Fruit fly (Drosophila melanogaster) whole organism, embryonic: Measurements from ENCODE around the gene CG9919.

Source experiments
- Atf-2 ChIP-seq: fragments of 200-800 bp; sonication (Bioruptor generic); optimal IDR thresholded peaks from 2 replicates; lab custom pipeline; 2016; ENCODE audit warnings: missing biosample characterization, missing genetic modification characterization
- CG10267 ChIP-seq: fragments of 200-800 bp; sonication (Bioruptor generic); optimal IDR thresholded peaks from 2 replicates; lab custom pipeline; 2018; ENCODE audit warnings: missing biosample characterization, mild to moderate bottlenecking, missing genetic modification characterization, moderate library complexity
- CG11504 ChIP-seq: fragments of 200-800 bp; sonication (Bioruptor generic); optimal IDR thresholded peaks from 3 replicates; lab custom pipeline; 2019; ENCODE audit warnings: missing biosample characterization, mild to moderate bottlenecking, missing genetic modification characterization, moderate library complexity
- CG12155 ChIP-seq: fragments of 200-800 bp; sonication (Bioruptor generic); optimal IDR thresholded peaks from 3 replicates; lab custom pipeline; 2016; ENCODE audit warnings: missing biosample characterization, missing genetic modification characterization
- CG12659 ChIP-seq: fragments of 200-800 bp; sonication (Bioruptor generic); optimal IDR thresholded peaks from 3 replicates; lab custom pipeline; 2017; ENCODE audit warnings: mild to moderate bottlenecking, missing biosample characterization, missing genetic modification reagents, missing genetic modification characterization
- CG13624 ChIP-seq: fragments of 200-800 bp; sonication (Bioruptor generic); optimal IDR thresholded peaks from 2 replicates; lab custom pipeline; 2016; ENCODE audit warnings: missing biosample characterization, missing genetic modification characterization
- CG17612 ChIP-seq: fragments of 200-800 bp; sonication (Bioruptor generic); IDR thresholded peaks from 2 replicates; pipeline ENCODE4 v1.3.6; 2022; ENCODE audit warnings: missing biosample characterization, missing genetic modification characterization
- CG18476 ChIP-seq: fragments of 200-800 bp; sonication (Bioruptor generic); optimal IDR thresholded peaks from 2 replicates; lab custom pipeline; 2016; ENCODE audit warnings: missing biosample characterization, mild to moderate bottlenecking, missing genetic modification characterization
- CG3163 ChIP-seq: fragments of 200-800 bp; sonication (Bioruptor generic); optimal IDR thresholded peaks from 3 replicates; lab custom pipeline; 2016; ENCODE audit warnings: missing biosample characterization, missing genetic modification characterization
- CG3838 ChIP-seq: fragments of 200-800 bp; sonication (Bioruptor generic); optimal IDR thresholded peaks from 3 replicates; lab custom pipeline; 2016; ENCODE audit warnings: missing biosample characterization, missing genetic modification characterization
- CG3995 ChIP-seq: fragments of 200-800 bp; sonication (Bioruptor generic); optimal IDR thresholded peaks from 3 replicates; lab custom pipeline; 2016; ENCODE audit warnings: missing biosample characterization, missing genetic modification characterization
- CG4360 ChIP-seq: fragments of 200-800 bp; sonication (Bioruptor generic); IDR thresholded peaks from 2 replicates; pipeline ENCODE4 v1.3.6; 2022; ENCODE audit warnings: missing biosample characterization, missing genetic modification characterization
- CG7987 ChIP-seq: fragments of 200-800 bp; sonication (Bioruptor generic); optimal IDR thresholded peaks from 2 replicates; lab custom pipeline; 2018; ENCODE audit warnings: missing biosample characterization, mild to moderate bottlenecking, missing genetic modification characterization, moderate library complexity
- CG8089 ChIP-seq: fragments of 200-800 bp; sonication (Bioruptor generic); optimal IDR thresholded peaks from 3 replicates; lab custom pipeline; 2016; ENCODE audit warnings: missing biosample characterization, missing genetic modification characterization
- CG8281 ChIP-seq: fragments of 200-800 bp; sonication (Bioruptor generic); optimal IDR thresholded peaks from 2 replicates; lab custom pipeline; 2018; ENCODE audit warnings: missing biosample characterization, mild to moderate bottlenecking, missing genetic modification characterization, moderate library complexity
- CG9817 ChIP-seq: fragments of 200-800 bp; sonication (Bioruptor generic); optimal IDR thresholded peaks from 2 replicates; lab custom pipeline; 2018; ENCODE audit warnings: missing biosample characterization, mild to moderate bottlenecking, missing genetic modification characterization, moderate library complexity
- CG9932 ChIP-seq: fragments of 200-800 bp; sonication (Bioruptor generic); IDR thresholded peaks from 2 replicates; pipeline ENCODE4 v1.3.6; 2022; ENCODE audit warnings: missing biosample characterization, missing genetic modification characterization
- CHES-1-like ChIP-seq: fragments of 200-800 bp; sonication (Bioruptor generic); optimal IDR thresholded peaks from 2 replicates; lab custom pipeline; 2016; ENCODE audit warnings: missing biosample characterization, missing genetic modification characterization
- CoRest ChIP-seq: fragments of 200-800 bp; sonication (Bioruptor generic); optimal IDR thresholded peaks from 3 replicates; lab custom pipeline; 2018; ENCODE audit warnings: missing biosample characterization, mild to moderate bottlenecking, missing genetic modification characterization, moderate library complexity
- Dip2 ChIP-seq: fragments of 200-800 bp; sonication (Bioruptor generic); IDR thresholded peaks from 2 replicates; pipeline ENCODE4 v1.3.6; 2022; ENCODE audit warnings: missing biosample characterization, missing genetic modification characterization
- Dref ChIP-seq: fragments of 200-800 bp; sonication (Bioruptor generic); IDR thresholded peaks from 2 replicates; pipeline ENCODE4 v1.3.6; 2022; ENCODE audit warnings: missing biosample characterization, missing genetic modification characterization
- Fer3 ChIP-seq: fragments of 200-800 bp; sonication (Bioruptor generic); optimal IDR thresholded peaks from 2 replicates; lab custom pipeline; 2018; ENCODE audit warnings: missing biosample characterization, mild to moderate bottlenecking, missing genetic modification characterization, moderate library complexity
- GATAe ChIP-seq: fragments of 200-800 bp; sonication (Bioruptor generic); conservative IDR thresholded peaks from 2 replicates; pipeline ENCODE4 v1.3.6; 2022; ENCODE audit warnings: missing biosample characterization, missing genetic modification characterization
- NC2β ChIP-seq: fragments of 200-800 bp; sonication (Bioruptor generic); optimal IDR thresholded peaks from 2 replicates; lab custom pipeline; 2016; ENCODE audit warnings: missing biosample characterization, missing genetic modification characterization
- NK7.1 ChIP-seq: fragments of 200-800 bp; sonication (Bioruptor generic); optimal IDR thresholded peaks from 3 replicates; lab custom pipeline; 2016; ENCODE audit warnings: missing biosample characterization, missing genetic modification characterization
- Oaz ChIP-seq: fragments of 200-800 bp; sonication (Bioruptor generic); IDR thresholded peaks from 2 replicates; pipeline ENCODE4 v1.3.6; 2022; ENCODE audit warnings: missing biosample characterization, missing genetic modification characterization
- PHDP ChIP-seq: fragments of 200-800 bp; sonication (Bioruptor generic); optimal IDR thresholded peaks from 3 replicates; lab custom pipeline; 2018; ENCODE audit warnings: missing biosample characterization, mild to moderate bottlenecking, missing genetic modification characterization, moderate library complexity
- Rfx ChIP-seq: fragments of 200-800 bp; sonication (Bioruptor generic); IDR thresholded peaks from 2 replicates; pipeline ENCODE4 v1.3.6; 2022; ENCODE audit warnings: missing biosample characterization, missing genetic modification characterization
- Sry-β ChIP-seq: fragments of 200-800 bp; sonication (Bioruptor generic); optimal IDR thresholded peaks from 2 replicates; lab custom pipeline; 2018; ENCODE audit warnings: missing biosample characterization, mild to moderate bottlenecking, missing genetic modification characterization, moderate library complexity
- br ChIP-seq: fragments of >200 bp; optimal IDR thresholded peaks from 2 replicates; lab custom pipeline; 2017
- cato ChIP-seq: fragments of 200-800 bp; sonication (Bioruptor generic); optimal IDR thresholded peaks from 2 replicates; lab custom pipeline; 2016; ENCODE audit warnings: missing biosample characterization, missing genetic modification characterization, borderline replicate concordance
- chif ChIP-seq, 2 experiments: fragments of 200-800 bp; sonication (Bioruptor generic); optimal IDR thresholded peaks; 3 replicates each; lab custom pipeline; 2016; ENCODE audit warnings: missing biosample characterization in 2 of 2, missing genetic modification characterization in 2 of 2
- ci ChIP-seq: fragments of 200-800 bp; sonication (Bioruptor generic); IDR thresholded peaks from 3 replicates; pipeline ENCODE4 v1.3.6; 2022; ENCODE audit warnings: missing biosample characterization, missing genetic modification characterization
- cwo ChIP-seq: fragments of 200-800 bp; sonication (Bioruptor generic); optimal IDR thresholded peaks from 3 replicates; lab custom pipeline; 2017; ENCODE audit warnings: missing biosample characterization, missing genetic modification characterization, mild to moderate bottlenecking, moderate library complexity, missing genetic modification reagents
- dimm ChIP-seq: fragments of 200-800 bp; sonication (Bioruptor generic); IDR thresholded peaks from 2 replicates; pipeline ENCODE4 v1.3.6; 2022; ENCODE audit warnings: missing biosample characterization, missing genetic modification characterization
- gro ChIP-seq: fragments of 200-800 bp; sonication (Bioruptor generic); optimal IDR thresholded peaks from 2 replicates; lab custom pipeline; 2016; ENCODE audit warnings: missing biosample characterization, missing genetic modification characterization
- gsb ChIP-seq: fragments of 200-800 bp; sonication (Bioruptor generic); IDR thresholded peaks from 2 replicates; pipeline ENCODE4 v1.3.6; 2022; ENCODE audit warnings: missing biosample characterization, missing genetic modification characterization
- hb ChIP-seq: fragments of 200-800 bp; sonication (Bioruptor generic); IDR thresholded peaks from 3 replicates; pipeline ENCODE4 v1.3.6; 2022; ENCODE audit warnings: missing biosample characterization, missing genetic modification characterization; ENCODE audit not compliant: partially characterized antibody
- jing ChIP-seq: fragments of 200-800 bp; sonication (Bioruptor generic); optimal IDR thresholded peaks from 2 replicates; lab custom pipeline; 2018; ENCODE audit warnings: missing biosample characterization, mild to moderate bottlenecking, missing genetic modification characterization
- klu ChIP-seq: fragments of 200-800 bp; sonication (Bioruptor generic); IDR thresholded peaks from 2 replicates; pipeline ENCODE4 v1.3.6; 2022; ENCODE audit warnings: missing biosample characterization, missing genetic modification characterization
- lov ChIP-seq, 2 experiments: fragments of 200-800 bp in 1 of 2; fragments of >200 bp in 1 of 2; sonication (Bioruptor generic) in 1 of 2; IDR thresholded peaks in 1 of 2; optimal IDR thresholded peaks in 1 of 2; 2 replicates in 1 of 2; 3 replicates in 1 of 2; pipeline versions ENCODE4 v1.3.6 to Lab custom; 2017 to 2022; ENCODE audit warnings: missing biosample characterization in 1 of 2, missing genetic modification characterization in 1 of 2
- nerfin-1 ChIP-seq: fragments of 200-800 bp; sonication (Bioruptor generic); optimal IDR thresholded peaks from 3 replicates; lab custom pipeline; 2019; ENCODE audit warnings: missing biosample characterization, mild to moderate bottlenecking, missing genetic modification characterization, moderate library complexity
- oc ChIP-seq: fragments of 200-800 bp; sonication (Bioruptor generic); optimal IDR thresholded peaks from 2 replicates; lab custom pipeline; 2018; ENCODE audit warnings: missing biosample characterization, mild to moderate bottlenecking, missing genetic modification characterization, moderate library complexity
- odd ChIP-seq: fragments of 200-800 bp; sonication (Bioruptor generic); optimal IDR thresholded peaks from 2 replicates; lab custom pipeline; 2017; ENCODE audit warnings: missing biosample characterization, mild to moderate bottlenecking, missing genetic modification characterization
- p53 ChIP-seq: fragments of 200-800 bp; sonication (Bioruptor generic); optimal IDR thresholded peaks from 2 replicates; lab custom pipeline; 2016; ENCODE audit warnings: missing biosample characterization, missing genetic modification characterization
- pfk ChIP-seq: fragments of 200-800 bp; sonication (Bioruptor generic); optimal IDR thresholded peaks from 2 replicates; lab custom pipeline; 2018; ENCODE audit warnings: missing biosample characterization, mild to moderate bottlenecking, missing genetic modification characterization, moderate library complexity
- pho ChIP-seq: fragments of 200-800 bp; sonication (Bioruptor generic); optimal IDR thresholded peaks from 2 replicates; lab custom pipeline; 2016; ENCODE audit warnings: missing biosample characterization, missing genetic modification characterization
- sr ChIP-seq: fragments of 200-800 bp; sonication (Bioruptor generic); IDR thresholded peaks from 3 replicates; pipeline ENCODE4 v1.3.6; 2022; ENCODE audit warnings: missing biosample characterization, missing genetic modification characterization
- toy ChIP-seq: fragments of 200-800 bp; sonication (Bioruptor generic); IDR thresholded peaks from 2 replicates; pipeline ENCODE4 v1.3.6; 2022; ENCODE audit warnings: missing biosample characterization, missing genetic modification characterization
- trem ChIP-seq: fragments of 200-800 bp; optimal IDR thresholded peaks from 3 replicates; lab custom pipeline; 2019; ENCODE audit warnings: missing biosample characterization, mild to moderate bottlenecking, missing genetic modification characterization, moderate library complexity

Gene CG9919

dm6 chrX:16358670-16359320, 28.2 kb upstream of the CG9919 start, which contains the start of the genes U2af50 and PIG-Q (continued):
- TF ChIP-seq CG18476 (GFP tag; lab: Kevin White, UChicago) (peak; percentile 84), Rfx (GFP tag; lab: Robert Waterston, UW) (peak; percentile 93), CG8281 (peak; percentile 87), CG8089 (GFP tag; lab: Kevin White, UChicago) (peak; percentile 47), dimm (GFP tag; lab: Robert Waterston, UW) (no peak), hb (GFP tag; lab: Robert Waterston, UW) (no peak), CG12155 (GFP tag; lab: Kevin White, UChicago) (peak; percentile 89), CG17612 (GFP tag; lab: Robert Waterston, UW) (no peak; the same call in none of the 2 replicates), CG11504 (tag; lab: Kevin White, UChicago) (peak; percentile 93), CG3163 (GFP tag; lab: Kevin White, UChicago) (peak; percentile 32), Sry-β (GFP tag; lab: Kevin White, UChicago) (peak; percentile 66), CG4360 (GFP tag; lab: Robert Waterston, UW) (peak; percentile 67), gsb (peak; percentile 82; the same call in 1 of the 2 replicates), cwo (GFP tag; lab: Kevin White, UChicago) (peak; percentile 84), CG12659 (GFP tag; lab: Kevin White, UChicago) (peak; percentile 95), chif (GFP tag; optimal IDR thresholded peaks at IDR 0.05; lab: Kevin White, UChicago) (peak; percentile 12 to 68), pho (peak; percentile 54), toy (GFP tag; lab: Robert Waterston, UW) (peak; percentile 79; the same call in 1 of the 2 replicates), CG13624 (GFP tag; lab: Kevin White, UChicago) (peak; percentile 43), jing (GFP tag; lab: Kevin White, UChicago) (no peak), ci (GFP tag; lab: Robert Waterston, UW) (no peak; the same call in none of the 3 replicates), sr (GFP tag; lab: Robert Waterston, UW) (no peak), CHES-1-like (GFP tag; lab: Kevin White, UChicago) (peak; percentile 63), NC2β (peak; percentile 36), odd (GFP tag; lab: Kevin White, UChicago) (peak; percentile 83), Oaz (no peak; the same call in 1 of the 2 replicates), CG9932 (peak; percentile 92), pfk (GFP tag; lab: Kevin White, UChicago) (peak; percentile 97), CG7987 (GFP tag; lab: Kevin White, UChicago) (peak; percentile 84), CG10267 (peak; percentile 87), CG9817 (no peak), PHDP (tag; lab: Kevin White, UChicago) (peak; percentile 95), Dref (GFP tag; lab: Robert Waterston, UW) (peak; percentile 74), NK7.1 (GFP tag; lab: Kevin White, UChicago) (peak; percentile 46), klu (GFP tag; lab: Robert Waterston, UW) (no peak), trem (tag; lab: Kevin White, UChicago) (peak; percentile 94), Atf-2 (GFP tag; lab: Kevin White, UChicago) (peak; percentile 41), CoRest (tag; lab: Kevin White, UChicago) (peak; percentile 96), GATAe (GFP tag; lab: Robert Waterston, UW) (peak; percentile 71), oc (tag; lab: Kevin White, UChicago) (no peak), CG3838 (peak; percentile 60), Dip2 (GFP tag; lab: Robert Waterston, UW) (no peak), nerfin-1 (tag; lab: Kevin White, UChicago) (peak; percentile 90), cato (GFP tag; lab: Kevin White, UChicago) (peak; percentile 76), br (lab: Kevin White, UChicago) (no peak), CG3995 (GFP tag; lab: Kevin White, UChicago) (peak; percentile 14), gro (GFP tag; lab: Kevin White, UChicago) (no peak), p53 (no peak), Fer3 (tag; lab: Kevin White, UChicago) (peak; percentile 94), lov (optimal IDR thresholded peaks at IDR 0.05; lab: Kevin White, UChicago) (no peak), lov (GFP tag; IDR thresholded peaks at IDR 0.05; lab: Robert Waterston, UW) (no peak; the same call in 2 of the 3 replicates)
